Fruit fly (Drosophila melanogaster) ovary, adult (tissue): ENCODE data around the gene mRpL10.

Source experiments
- CG17801 ChIP-seq: fragments of 200-800 bp; optimal IDR thresholded peaks from 2 replicates; lab custom pipeline; 2019; ENCODE audit warnings: missing biosample characterization, mild to moderate bottlenecking, missing genetic modification characterization, moderate library complexity; ENCODE audit not compliant: partially characterized antibody

Gene mRpL10

dm6 chr2L:250507-251215 lies 47.1 kb downstream of the mRpL10 start, which contains the start of gene kis:
Gene kis, minus strand, starts transcription at chr2L:250823.
- TF ChIP-seq CG17801 (GFP tag; lab: Kevin White, UChicago): peak; percentile 75

- TF ChIP-seq CG17801 (GFP tag; lab: Kevin White, UChicago): no peak
These were observed 48.6 kb downstream of the mRpL10 start, which contains the start of gene Rpp30 for dm6 chr2L:252174-252573. Gene Rpp30, minus strand, starts transcription at chr2L:252373.
